Fruit fly (Drosophila melanogaster): ENCODE measurements around the gene CG11983.

CG11983 gene

DNA sequence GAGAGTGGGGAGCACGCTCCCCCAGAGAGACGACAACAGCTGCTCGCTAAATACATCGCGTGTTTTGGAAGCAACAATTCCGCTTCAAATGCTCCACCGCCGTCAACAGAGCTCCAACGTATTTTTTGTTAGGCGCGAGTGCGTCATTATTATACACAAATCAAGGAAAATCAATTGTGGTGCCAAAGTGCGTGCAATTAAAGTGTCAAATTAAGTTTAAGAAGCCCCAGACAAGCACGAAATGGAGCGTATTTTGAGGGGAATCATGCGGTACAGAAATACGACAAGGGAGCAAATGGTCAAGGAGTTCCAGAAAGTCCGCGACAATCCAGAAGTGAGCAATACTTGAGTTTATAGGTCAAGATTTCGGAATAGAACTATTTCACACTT is 27.4 kb upstream of the CG11983 start, which contains the start of gene CAHbeta:
Gene CAHbeta (plus strand): TSS at position 85 of the 390 bp plus-strand sequence.
- TF ChIP-seq Dif (GFP tag; optimal IDR thresholded peaks at IDR 0.05; ENCODE audit: partially characterized antibody) (peak; percentile 67), Jra (GFP tag; optimal IDR thresholded peaks at IDR 0.05) (no peak), dl (GFP tag; optimal IDR thresholded peaks at IDR 0.05; ENCODE audit: insufficient read depth in 1 of 2, partially characterized antibody in 2 of 2) (peak; percentile 59 to 60), Mio (GFP tag; optimal IDR thresholded peaks at IDR 0.05) (no peak)

DNA sequence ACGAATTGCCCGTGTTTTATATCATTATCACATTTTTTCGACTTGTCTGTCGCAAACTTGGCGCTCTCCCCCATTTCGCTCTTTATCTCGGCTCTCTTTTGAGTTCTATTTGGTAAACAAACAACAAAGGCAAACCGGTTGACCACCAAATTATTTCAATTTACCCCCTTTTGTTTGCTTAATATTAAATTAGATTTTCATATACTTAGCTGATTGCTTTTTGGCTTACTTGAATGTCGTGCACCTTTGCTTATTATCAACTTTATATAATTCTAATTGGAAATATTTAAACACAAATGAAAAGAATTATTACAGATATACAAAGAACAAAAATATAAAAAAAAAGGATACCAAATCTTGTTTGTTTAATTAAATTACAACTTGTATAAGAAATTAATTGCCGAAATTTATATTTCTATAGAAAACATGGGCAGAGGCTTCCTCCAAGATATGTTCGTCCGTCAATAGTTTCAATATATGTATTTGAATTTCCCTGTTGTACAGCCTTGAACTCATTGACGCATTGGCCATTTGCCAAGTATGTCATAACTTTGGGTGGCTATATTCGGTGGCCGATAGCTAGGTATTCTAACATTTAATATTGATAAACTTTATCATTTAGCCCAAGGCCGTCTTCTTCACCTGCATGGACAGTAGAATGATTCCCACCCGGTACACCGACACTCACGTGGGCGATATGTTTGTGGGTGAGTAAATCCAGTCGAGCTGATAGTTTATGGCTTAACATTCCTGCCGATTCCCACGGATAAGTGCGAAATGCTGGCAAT is 26.7 kb upstream of the CG11983 start:
- peak; percentile 30 for TF ChIP-seq Dif (GFP tag; optimal IDR thresholded peaks at IDR 0.05; ENCODE audit: partially characterized antibody)
- no peak for TF ChIP-seq pan (optimal IDR thresholded peaks at IDR 0.05)
- no peak for TF ChIP-seq N (GFP tag; optimal IDR thresholded peaks at IDR 0.05)

DNA sequence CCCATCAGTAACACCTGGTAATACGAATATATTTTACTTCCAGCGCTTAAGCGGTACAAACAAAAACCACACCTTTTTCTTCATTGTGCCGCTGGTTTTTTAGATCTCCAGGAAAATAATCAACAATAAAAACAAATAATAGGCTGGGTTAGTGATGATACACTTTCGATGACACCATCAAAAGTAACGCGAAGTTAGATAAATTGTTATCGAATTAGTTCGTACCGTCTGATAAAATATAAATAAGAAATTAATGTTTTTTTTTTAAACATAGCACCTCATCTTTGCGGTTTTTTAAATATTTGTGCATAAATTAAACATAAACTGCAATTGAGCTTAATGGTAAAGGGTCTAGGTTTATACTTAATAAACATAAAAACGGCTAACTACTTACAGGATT is 24.0 kb upstream of the CG11983 start, which contains the start of gene RagA-B:
Gene RagA-B (minus strand): TSS at position 175 of the 400 bp plus-strand sequence.
- TF ChIP-seq pan (optimal IDR thresholded peaks at IDR 0.05) (no peak), N (GFP tag; optimal IDR thresholded peaks at IDR 0.05) (no peak), h (GFP tag; optimal IDR thresholded peaks at IDR 0.05) (no peak), sv (GFP tag; optimal IDR thresholded peaks at IDR 0.05) (no peak), CG9705 (GFP tag; optimal IDR thresholded peaks at IDR 0.05) (no peak)

DNA sequence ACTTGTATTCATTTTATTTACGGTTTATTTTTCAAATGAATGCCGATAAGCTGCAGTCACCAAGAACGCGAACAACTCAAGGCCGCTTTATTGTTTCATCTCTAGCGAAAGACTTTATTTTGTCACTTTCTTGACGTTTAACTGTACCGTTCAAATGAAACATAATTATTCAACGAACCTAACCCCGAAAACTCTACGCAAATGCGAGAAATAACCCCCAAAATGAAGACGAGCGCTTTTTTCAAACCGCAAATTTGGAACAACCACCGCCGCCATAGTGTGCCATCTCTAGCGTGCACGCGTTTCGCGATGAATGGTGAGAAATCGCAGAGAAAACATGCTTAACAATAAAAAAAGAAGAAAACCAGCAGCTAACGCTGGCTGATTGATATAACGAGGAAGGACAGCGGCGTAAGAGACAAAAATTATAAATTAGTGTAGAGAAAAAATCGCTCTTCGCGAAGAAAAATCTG is 23.5 kb upstream of the CG11983 start, which contains the start of gene CG11970:
Gene CG11970 (plus strand): TSS at position 117 of the 473 bp plus-strand sequence.
- peak; percentile 42 for TF ChIP-seq Sp1 (GFP tag; optimal IDR thresholded peaks at IDR 0.05)
- TF ChIP-seq Vsx2 (GFP tag; optimal IDR thresholded peaks at IDR 0.05; ENCODE audit: partially characterized antibody), result no peak
- TF ChIP-seq fru (GFP tag; optimal IDR thresholded peaks at IDR 0.05), result peak; percentile 44
- peak; percentile 31 for TF ChIP-seq Jra (GFP tag; optimal IDR thresholded peaks at IDR 0.05)
- peak; percentile 23 for TF ChIP-seq Myc (optimal IDR thresholded peaks at IDR 0.05)
- TF ChIP-seq brk (GFP tag; optimal IDR thresholded peaks at IDR 0.05), result no peak
- TF ChIP-seq Mio (GFP tag; optimal IDR thresholded peaks at IDR 0.05), result no peak
- no peak for TF ChIP-seq jim (GFP tag; optimal IDR thresholded peaks at IDR 0.05)
- no peak for TF ChIP-seq N (GFP tag; optimal IDR thresholded peaks at IDR 0.05)
- TF ChIP-seq h (GFP tag; optimal IDR thresholded peaks at IDR 0.05), result no peak
- TF ChIP-seq Dfd (GFP tag; optimal IDR thresholded peaks at IDR 0.05), result no peak
- no peak for TF ChIP-seq sv (GFP tag; optimal IDR thresholded peaks at IDR 0.05)
- TF ChIP-seq Dif (GFP tag; optimal IDR thresholded peaks at IDR 0.05; ENCODE audit: partially characterized antibody), result no peak
- no peak for TF ChIP-seq lola (GFP tag; optimal IDR thresholded peaks at IDR 0.05)
- peak; percentile 62 for TF ChIP-seq CG9705 (GFP tag; optimal IDR thresholded peaks at IDR 0.05)
- TF ChIP-seq HLH106 (tag; optimal IDR thresholded peaks at IDR 0.05), result peak; percentile 71
- no peak for TF ChIP-seq br (GFP tag; optimal IDR thresholded peaks at IDR 0.05)
- peak; percentile 25 for TF ChIP-seq Hr83 (GFP tag; optimal IDR thresholded peaks at IDR 0.05; ENCODE audit: poor library complexity, severe bottlenecking)
- no peak for TF ChIP-seq CrebA (GFP tag; optimal IDR thresholded peaks at IDR 0.05; ENCODE audit: borderline replicate concordance)
- TF ChIP-seq foxo (GFP tag; optimal IDR thresholded peaks at IDR 0.05), result peak in 1 of 2 experiments; percentile 48
- no peak for TF ChIP-seq dsf (GFP tag; optimal IDR thresholded peaks at IDR 0.05; ENCODE audit: borderline replicate concordance)
- no peak for TF ChIP-seq pan (optimal IDR thresholded peaks at IDR 0.05)
- TF ChIP-seq Hnf4 (GFP tag; optimal IDR thresholded peaks at IDR 0.05), result no peak
- TF ChIP-seq tai (GFP tag; optimal IDR thresholded peaks at IDR 0.05), result no peak
- no peak for TF ChIP-seq dmrt93B (GFP tag; optimal IDR thresholded peaks at IDR 0.05)
- no peak for TF ChIP-seq GATAd (GFP tag; optimal IDR thresholded peaks at IDR 0.05)
- no peak for TF ChIP-seq CG32264 (GFP tag; optimal IDR thresholded peaks at IDR 0.05)
- TF ChIP-seq dl (GFP tag; optimal IDR thresholded peaks at IDR 0.05; ENCODE audit: insufficient read depth in 1 of 2, partially characterized antibody in 2 of 2), result no peak
- no peak for TF ChIP-seq Rel (GFP tag; optimal IDR thresholded peaks at IDR 0.05)
- peak; percentile 15 for TF ChIP-seq Rel (tag; optimal IDR thresholded peaks at IDR 0.05)
- peak; percentile 51 for TF ChIP-seq woc (GFP tag; optimal IDR thresholded peaks at IDR 0.05)
- no peak for TF ChIP-seq usp (GFP tag; optimal IDR thresholded peaks at IDR 0.05)
- peak; percentile 37 for TF ChIP-seq ey (GFP tag; optimal IDR thresholded peaks at IDR 0.05)
- peak; percentile 26 for TF ChIP-seq psq (GFP tag; optimal IDR thresholded peaks at IDR 0.05)
- TF ChIP-seq Abd-B (GFP tag; optimal IDR thresholded peaks at IDR 0.05), result no peak
- TF ChIP-seq sage (GFP tag; optimal IDR thresholded peaks at IDR 0.05), result no peak
- TF ChIP-seq rgr (GFP tag; optimal IDR thresholded peaks at IDR 0.05), result peak; percentile 42
- peak; percentile 24 for TF ChIP-seq OdsH (GFP tag; optimal IDR thresholded peaks at IDR 0.05)
